Worm (Caenorhabditis elegans) whole organism, L3 larva: ENCODE results near the gene ced-13.

Source experiments
- R02D3.7 ChIP-seq: fragments of 150-350 bp; optimal IDR thresholded peaks from 2 replicates; lab custom pipeline; 2014; ENCODE audit warnings: missing biosample characterization, missing genetic modification characterization
- aly-2 ChIP-seq: fragments of 150-350 bp; optimal IDR thresholded peaks from 2 replicates; lab custom pipeline; 2014; ENCODE audit warnings: missing biosample characterization, missing genetic modification characterization
- ama-1 ChIP-seq: fragments of 150-350 bp; optimal IDR thresholded peaks from 2 replicates; lab custom pipeline; 2018
- ceh-16 ChIP-seq: sonication (generic microtip); optimal IDR thresholded peaks from 2 replicates; lab custom pipeline; 2017; ENCODE audit warnings: missing biosample characterization, missing genetic modification characterization
- ceh-28 ChIP-seq: fragments of 150-350 bp; optimal IDR thresholded peaks from 2 replicates; lab custom pipeline; 2014; ENCODE audit warnings: missing biosample characterization, missing genetic modification reagents, missing genetic modification characterization
- ceh-82 ChIP-seq: fragments of 150-350 bp; optimal IDR thresholded peaks from 2 replicates; lab custom pipeline; 2014; ENCODE audit warnings: missing biosample characterization, missing genetic modification characterization
- ceh-9 ChIP-seq: sonication (generic microtip); optimal IDR thresholded peaks from 2 replicates; lab custom pipeline; 2018; ENCODE audit warnings: missing biosample characterization, missing genetic modification characterization
- daf-12 ChIP-seq: fragments of 150-350 bp; optimal IDR thresholded peaks from 2 replicates; lab custom pipeline; 2014; ENCODE audit warnings: missing biosample characterization, missing genetic modification reagents, missing genetic modification characterization
- egl-27 ChIP-seq: sonication (generic microtip); optimal IDR thresholded peaks from 4 replicates; lab custom pipeline; 2017; ENCODE audit warnings: missing biosample characterization, missing genetic modification reagents, missing genetic modification characterization
- egl-5 ChIP-seq: fragments of 150-350 bp; optimal IDR thresholded peaks from 2 replicates; lab custom pipeline; 2017; ENCODE audit warnings: missing biosample characterization, missing genetic modification reagents, missing genetic modification characterization, inconsistent platforms
- elt-1 ChIP-seq: fragments of 150-350 bp; optimal IDR thresholded peaks from 2 replicates; lab custom pipeline; 2014; ENCODE audit warnings: missing biosample characterization, missing genetic modification characterization
- elt-2 ChIP-seq: sonication (generic microtip); optimal IDR thresholded peaks from 2 replicates; lab custom pipeline; 2016; ENCODE audit warnings: missing genetic modification reagents, mild to moderate bottlenecking, missing genetic modification characterization, missing compliant biosample characterization
- eor-1 ChIP-seq, 2 experiments: fragments of 150-350 bp; optimal IDR thresholded peaks; 2 replicates each; lab custom pipeline; 2014 to 2018; ENCODE audit warnings: missing biosample characterization in 2 of 2, missing genetic modification characterization in 2 of 2
- fkh-10 ChIP-seq: sonication (generic microtip); optimal IDR thresholded peaks from 2 replicates; lab custom pipeline; 2017; ENCODE audit warnings: missing biosample characterization, missing genetic modification reagents, missing genetic modification characterization
- fkh-2 ChIP-seq: fragments of 150-350 bp; optimal IDR thresholded peaks from 2 replicates; lab custom pipeline; 2014; ENCODE audit warnings: missing biosample characterization, missing genetic modification reagents, missing genetic modification characterization
- hmg-11 ChIP-seq: sonication (generic microtip); optimal IDR thresholded peaks from 2 replicates; lab custom pipeline; 2016; ENCODE audit warnings: missing genetic modification characterization, missing compliant biosample characterization
- jun-1 ChIP-seq: fragments of 150-350 bp; optimal IDR thresholded peaks from 2 replicates; lab custom pipeline; 2014; ENCODE audit warnings: missing biosample characterization, missing genetic modification reagents, missing genetic modification characterization
- lin-15B ChIP-seq: fragments of 150-350 bp; optimal IDR thresholded peaks from 2 replicates; lab custom pipeline; 2014; ENCODE audit warnings: missing biosample characterization, missing genetic modification characterization
- lin-39 ChIP-seq: fragments of 150-350 bp; optimal IDR thresholded peaks from 2 replicates; lab custom pipeline; 2018; ENCODE audit warnings: missing biosample characterization, missing genetic modification reagents, missing genetic modification characterization
- lsy-12 ChIP-seq: sonication (generic microtip); optimal IDR thresholded peaks from 2 replicates; lab custom pipeline; 2016; ENCODE audit warnings: mild to moderate bottlenecking, missing genetic modification characterization, missing compliant biosample characterization
- nfya-1 ChIP-seq: sonication (generic microtip); optimal IDR thresholded peaks from 2 replicates; lab custom pipeline; 2017; ENCODE audit warnings: missing genetic modification characterization, mild to moderate bottlenecking, missing compliant biosample characterization, antibody characterized with exemption, moderate library complexity; ENCODE audit not compliant: insufficient read depth
- nhr-11 ChIP-seq: fragments of 150-350 bp; optimal IDR thresholded peaks from 2 replicates; lab custom pipeline; 2014; ENCODE audit warnings: missing biosample characterization, missing genetic modification characterization
- nhr-12 ChIP-seq: fragments of 150-350 bp; optimal IDR thresholded peaks from 2 replicates; lab custom pipeline; 2014; ENCODE audit warnings: missing biosample characterization, missing genetic modification characterization
- nhr-23 ChIP-seq: fragments of 150-350 bp; optimal IDR thresholded peaks from 2 replicates; lab custom pipeline; 2014; ENCODE audit warnings: missing biosample characterization, missing genetic modification reagents, missing genetic modification characterization
- nhr-25 ChIP-seq: sonication (generic microtip); optimal IDR thresholded peaks from 2 replicates; lab custom pipeline; 2017; ENCODE audit warnings: missing biosample characterization, missing genetic modification characterization
- nhr-28 ChIP-seq: fragments of 150-350 bp; optimal IDR thresholded peaks from 2 replicates; lab custom pipeline; 2014; ENCODE audit warnings: missing biosample characterization, missing genetic modification characterization
- nhr-43 ChIP-seq: sonication (generic microtip); optimal IDR thresholded peaks from 2 replicates; lab custom pipeline; 2016; ENCODE audit warnings: mild to moderate bottlenecking, missing genetic modification characterization, missing compliant biosample characterization; ENCODE audit not compliant: poor library complexity, severe bottlenecking
- nhr-67 ChIP-seq: fragments of 150-350 bp; optimal IDR thresholded peaks from 2 replicates; lab custom pipeline; 2014; ENCODE audit warnings: missing biosample characterization, missing genetic modification characterization
- nhr-76 ChIP-seq: fragments of 150-350 bp; sonication (generic microtip); optimal IDR thresholded peaks from 5 replicates; lab custom pipeline; 2014; ENCODE audit warnings: missing biosample characterization, missing genetic modification characterization
- pha-4 ChIP-seq: fragments of 150-350 bp; optimal IDR thresholded peaks from 2 replicates; lab custom pipeline; 2014; ENCODE audit warnings: missing biosample characterization, missing genetic modification reagents, missing genetic modification characterization
- pqm-1 ChIP-seq: fragments of 150-350 bp; optimal IDR thresholded peaks from 2 replicates; lab custom pipeline; 2017; ENCODE audit warnings: missing biosample characterization, missing genetic modification characterization, inconsistent platforms
- sea-2 ChIP-seq: fragments of 150-350 bp; sonication (generic microtip); optimal IDR thresholded peaks from 4 replicates; lab custom pipeline; 2014; ENCODE audit warnings: missing biosample characterization, missing genetic modification reagents, missing genetic modification characterization
- skn-1 ChIP-seq: fragments of 150-350 bp; optimal IDR thresholded peaks from 2 replicates; lab custom pipeline; 2014; ENCODE audit warnings: missing biosample characterization, missing genetic modification characterization
- snpc-4 ChIP-seq: fragments of 150-350 bp; optimal IDR thresholded peaks from 2 replicates; lab custom pipeline; 2014; ENCODE audit warnings: missing biosample characterization, missing genetic modification characterization
- tbx-2 ChIP-seq: sonication (generic microtip); optimal IDR thresholded peaks from 2 replicates; lab custom pipeline; 2016; ENCODE audit warnings: mild to moderate bottlenecking, missing genetic modification characterization, missing compliant biosample characterization
- ztf-11 ChIP-seq: fragments of 150-350 bp; optimal IDR thresholded peaks from 2 replicates; lab custom pipeline; 2014; ENCODE audit warnings: missing biosample characterization, missing genetic modification characterization
- ztf-4 ChIP-seq: fragments of 150-350 bp; optimal IDR thresholded peaks from 2 replicates; lab custom pipeline; 2014; ENCODE audit warnings: missing biosample characterization, missing genetic modification characterization

Gene ced-13

ce11 chrX:8286740-8287299, 12.6 kb downstream of the ced-13 start, which contains the start of gene sec-16A.2:
sec-16A.2 (plus strand) TSS chrX:8287249.
- no peak for TF ChIP-seq fkh-10 (GFP tag; lab: Kevin White, UChicago)
- TF ChIP-seq jun-1 (tag; lab: Kevin White, UChicago): no peak
- TF ChIP-seq nhr-43 (tag; lab: Kevin White, UChicago): peak; percentile 27
- TF ChIP-seq hmg-11: peak; percentile 70
- TF ChIP-seq nhr-12 (tag; lab: Kevin White, UChicago): no peak
- peak; percentile 79 for TF ChIP-seq nhr-23 (tag; lab: Kevin White, UChicago)
- peak; percentile 64 for TF ChIP-seq R02D3.7 (tag; lab: Kevin White, UChicago)
- TF ChIP-seq ztf-4 (tag; lab: Kevin White, UChicago): no peak
- peak; percentile 95 for TF ChIP-seq egl-5 (tag; lab: Kevin White, UChicago)
- TF ChIP-seq snpc-4 (tag; lab: Kevin White, UChicago): peak; percentile 57
- TF ChIP-seq tbx-2 (tag; lab: Kevin White, UChicago): no peak
- peak; percentile 97 for TF ChIP-seq lin-39
- no peak for TF ChIP-seq elt-1
- peak; percentile 91 for TF ChIP-seq pha-4 (tag; lab: Kevin White, UChicago)
- TF ChIP-seq lin-15B (tag; lab: Kevin White, UChicago): peak; percentile 88
- no peak for TF ChIP-seq aly-2 (tag; lab: Kevin White, UChicago)
- TF ChIP-seq ceh-9: no peak
- TF ChIP-seq nhr-76 (tag; lab: Kevin White, UChicago): no peak
- TF ChIP-seq ceh-28: peak; percentile 49
- TF ChIP-seq eor-1 (tag; optimal IDR thresholded peaks at IDR 0.05; lab: Kevin White, UChicago): no peak
- peak; percentile 37 for TF ChIP-seq pqm-1 (tag; lab: Kevin White, UChicago)
- peak; percentile 15 for TF ChIP-seq nhr-11 (tag; lab: Kevin White, UChicago)
- peak; percentile 77 for TF ChIP-seq nfya-1 (tag; lab: Kevin White, UChicago)
- peak; percentile 53 for TF ChIP-seq elt-2 (tag; lab: Kevin White, UChicago)
- TF ChIP-seq egl-27 (tag; lab: Kevin White, UChicago): no peak
- TF ChIP-seq sea-2: no peak
- no peak for TF ChIP-seq skn-1 (tag; lab: Kevin White, UChicago)
- TF ChIP-seq nhr-25 (tag; lab: Kevin White, UChicago): peak; percentile 80

ce11 chrX:8286164-8286563, 13.3 kb downstream of the ced-13 start:
- no peak for TF ChIP-seq nhr-23 (tag; lab: Kevin White, UChicago)
- no peak for TF ChIP-seq ztf-11
- no peak for TF ChIP-seq tbx-2 (tag; lab: Kevin White, UChicago)
- no peak for TF ChIP-seq hmg-11
- TF ChIP-seq daf-12 (tag; lab: Kevin White, UChicago): no peak
- no peak for TF ChIP-seq fkh-2
- TF ChIP-seq nhr-43 (tag; lab: Kevin White, UChicago): no peak
- TF ChIP-seq nhr-25 (tag; lab: Kevin White, UChicago): no peak
- no peak for TF ChIP-seq lsy-12
- TF ChIP-seq nhr-12 (tag; lab: Kevin White, UChicago): no peak
- no peak for TF ChIP-seq elt-1

ce11 chrX:8285169-8285796, 14.2 kb downstream of the ced-13 start, which contains the start of the genes fis-2 and F13B9.2:
fis-2 (minus strand) TSS chrX:8285219.
F13B9.2 (plus strand) TSS chrX:8285683.
- TF ChIP-seq nhr-67 (tag; lab: Kevin White, UChicago) (no peak), nhr-23 (tag; lab: Kevin White, UChicago) (peak; percentile 46)

ce11 chrX:8284003-8284402, 15.5 kb downstream of the ced-13 start:
- TF ChIP-seq nhr-11 (tag; lab: Kevin White, UChicago): no peak
- no peak for TF ChIP-seq elt-2 (tag; lab: Kevin White, UChicago)
- TF ChIP-seq ama-1 (lab: Kevin White, UChicago): no peak
- no peak for TF ChIP-seq skn-1 (tag; lab: Kevin White, UChicago)
- TF ChIP-seq sea-2: no peak
- TF ChIP-seq tbx-2 (tag; lab: Kevin White, UChicago): no peak
- TF ChIP-seq ceh-16 (tag; lab: Kevin White, UChicago): no peak
- TF ChIP-seq ztf-4 (tag; lab: Kevin White, UChicago): no peak
- no peak for TF ChIP-seq R02D3.7 (tag; lab: Kevin White, UChicago)
- no peak for TF ChIP-seq nhr-28 (tag; lab: Kevin White, UChicago)
- TF ChIP-seq nhr-67 (tag; lab: Kevin White, UChicago): no peak
- no peak for TF ChIP-seq pqm-1 (tag; lab: Kevin White, UChicago)
- no peak for TF ChIP-seq snpc-4 (tag; lab: Kevin White, UChicago)
- TF ChIP-seq egl-5 (tag; lab: Kevin White, UChicago): no peak
- no peak for TF ChIP-seq ceh-82 (tag; lab: Kevin White, UChicago)
